Fruit fly (Drosophila melanogaster) whole organism, embryonic: ENCODE data around the gene CG46059.
A peak's percentile ranks its signal among the peaks of the same experiment; 100 is the strongest.

ENCODE experiments used
- Ada2b ChIP-seq: fragments of 200-800 bp; sonication (Bioruptor generic); IDR thresholded peaks from 2 replicates; pipeline ENCODE4 v1.3.6; 2022; ENCODE audit warnings: missing biosample characterization, missing genetic modification characterization
- CG10321 ChIP-seq: fragments of 200-800 bp; sonication (Bioruptor generic); IDR thresholded peaks from 2 replicates; pipeline ENCODE4 v1.3.6; 2022; ENCODE audit warnings: missing biosample characterization, missing genetic modification characterization
- CG10654 ChIP-seq: fragments of 200-800 bp; sonication (Bioruptor generic); optimal IDR thresholded peaks from 2 replicates; lab custom pipeline; 2016; ENCODE audit warnings: missing biosample characterization, missing genetic modification characterization
- CG11093 ChIP-seq: fragments of 200-800 bp; sonication (Bioruptor generic); IDR thresholded peaks from 3 replicates; pipeline ENCODE4 v1.3.6; 2022; ENCODE audit warnings: missing biosample characterization, missing genetic modification characterization
- CG12104 ChIP-seq: fragments of 200-800 bp; sonication (Bioruptor generic); optimal IDR thresholded peaks from 3 replicates; lab custom pipeline; 2016; ENCODE audit warnings: missing biosample characterization, missing genetic modification characterization
- CG12236 ChIP-seq: fragments of 200-800 bp; sonication (Bioruptor generic); optimal IDR thresholded peaks from 2 replicates; lab custom pipeline; 2016; ENCODE audit warnings: missing biosample characterization, missing genetic modification characterization
- CG13287 ChIP-seq: fragments of 200-800 bp; sonication (Bioruptor generic); IDR thresholded peaks from 2 replicates; pipeline ENCODE4 v1.3.6; 2022; ENCODE audit warnings: missing biosample characterization, missing genetic modification characterization; ENCODE audit not compliant: partially characterized antibody
- CG14441 ChIP-seq: fragments of 200-800 bp; sonication (Bioruptor generic); IDR thresholded peaks from 2 replicates; pipeline ENCODE4 v1.3.6; 2022; ENCODE audit warnings: missing biosample characterization, missing genetic modification characterization
- CG15269 ChIP-seq: fragments of 200-800 bp; sonication (Bioruptor generic); optimal IDR thresholded peaks from 2 replicates; lab custom pipeline; 2018; ENCODE audit warnings: missing biosample characterization, mild to moderate bottlenecking, missing genetic modification characterization, moderate library complexity
- CG15601 ChIP-seq: fragments of 200-800 bp; sonication (Bioruptor generic); optimal IDR thresholded peaks from 3 replicates; lab custom pipeline; 2019; ENCODE audit warnings: missing biosample characterization, mild to moderate bottlenecking, missing genetic modification characterization, moderate library complexity
- CG1647 ChIP-seq: fragments of 200-800 bp; sonication (Bioruptor generic); optimal IDR thresholded peaks from 3 replicates; lab custom pipeline; 2016; ENCODE audit warnings: missing biosample characterization, missing genetic modification characterization
- CG17612 ChIP-seq: fragments of 200-800 bp; sonication (Bioruptor generic); IDR thresholded peaks from 2 replicates; pipeline ENCODE4 v1.3.6; 2022; ENCODE audit warnings: missing biosample characterization, missing genetic modification characterization
- CG17802 ChIP-seq: fragments of 200-800 bp; sonication (Bioruptor generic); optimal IDR thresholded peaks from 2 replicates; lab custom pipeline; 2018; ENCODE audit warnings: missing biosample characterization, mild to moderate bottlenecking, missing genetic modification characterization, moderate library complexity
- CG2875 ChIP-seq: fragments of 200-800 bp; sonication (Bioruptor generic); optimal IDR thresholded peaks from 2 replicates; lab custom pipeline; 2017; ENCODE audit warnings: missing biosample characterization, mild to moderate bottlenecking, missing genetic modification characterization, missing genetic modification reagents
- CG33557 ChIP-seq: fragments of 200-800 bp; sonication (Bioruptor generic); optimal IDR thresholded peaks from 2 replicates; lab custom pipeline; 2019; ENCODE audit warnings: missing biosample characterization, mild to moderate bottlenecking, missing genetic modification characterization, moderate library complexity
- CG3407 ChIP-seq: fragments of 200-800 bp; sonication (Bioruptor generic); optimal IDR thresholded peaks from 2 replicates; lab custom pipeline; 2018; ENCODE audit warnings: missing biosample characterization, mild to moderate bottlenecking, missing genetic modification characterization
- CG9727 ChIP-seq: fragments of 200-800 bp; sonication (Bioruptor generic); optimal IDR thresholded peaks from 3 replicates; lab custom pipeline; 2017; ENCODE audit warnings: missing biosample characterization, mild to moderate bottlenecking, missing genetic modification characterization
- CoRest ChIP-seq: fragments of 200-800 bp; sonication (Bioruptor generic); optimal IDR thresholded peaks from 3 replicates; lab custom pipeline; 2018; ENCODE audit warnings: missing biosample characterization, mild to moderate bottlenecking, missing genetic modification characterization, moderate library complexity
- Dll ChIP-seq: fragments of 200-800 bp; sonication (Bioruptor generic); IDR thresholded peaks from 4 replicates; pipeline ENCODE4 v1.3.6; 2022; ENCODE audit warnings: missing biosample characterization, missing genetic modification characterization; ENCODE audit not compliant: partially characterized antibody
- Doc3 ChIP-seq: fragments of 200-800 bp; sonication (Bioruptor generic); IDR thresholded peaks from 3 replicates; pipeline ENCODE4 v1.3.6; 2022; ENCODE audit warnings: missing biosample characterization, missing genetic modification characterization; ENCODE audit not compliant: partially characterized antibody
- Fer2 ChIP-seq: fragments of 200-800 bp; sonication (Bioruptor generic); optimal IDR thresholded peaks from 2 replicates; lab custom pipeline; 2018; ENCODE audit warnings: missing biosample characterization, mild to moderate bottlenecking, missing genetic modification characterization, moderate library complexity
- GATAe ChIP-seq: fragments of 200-800 bp; sonication (Bioruptor generic); conservative IDR thresholded peaks from 2 replicates; pipeline ENCODE4 v1.3.6; 2022; ENCODE audit warnings: missing biosample characterization, missing genetic modification characterization
- HmgD ChIP-seq: fragments of 200-800 bp; sonication (Bioruptor generic); optimal IDR thresholded peaks from 3 replicates; lab custom pipeline; 2016; ENCODE audit warnings: missing biosample characterization, missing genetic modification characterization
- Nf-YB ChIP-seq: fragments of 200-800 bp; sonication (Bioruptor generic); optimal IDR thresholded peaks from 3 replicates; lab custom pipeline; 2019; ENCODE audit warnings: missing biosample characterization, mild to moderate bottlenecking, missing genetic modification characterization, moderate library complexity
- Xrp1 ChIP-seq: fragments of 200-800 bp; sonication (Bioruptor generic); IDR thresholded peaks from 2 replicates; pipeline ENCODE4 v1.3.6; 2022; ENCODE audit warnings: missing biosample characterization, missing genetic modification characterization
- ac ChIP-seq: fragments of 200-800 bp; sonication (Bioruptor generic); optimal IDR thresholded peaks from 3 replicates; lab custom pipeline; 2017; ENCODE audit warnings: missing biosample characterization, mild to moderate bottlenecking, missing genetic modification characterization
- al ChIP-seq: fragments of 200-800 bp; sonication (Bioruptor generic); IDR thresholded peaks from 2 replicates; pipeline ENCODE4 v1.3.6; 2022; ENCODE audit warnings: missing biosample characterization, missing genetic modification characterization
- bsh ChIP-seq, 2 experiments: fragments of 200-800 bp; sonication (Bioruptor generic); optimal IDR thresholded peaks; 2 replicates each; lab custom pipeline; 2017 to 2018; ENCODE audit warnings: mild to moderate bottlenecking in 2 of 2, missing biosample characterization in 2 of 2, missing genetic modification characterization in 2 of 2, moderate library complexity in 1 of 2
- croc ChIP-seq: fragments of 200-800 bp; sonication (Bioruptor generic); conservative IDR thresholded peaks from 3 replicates; pipeline ENCODE4 v1.3.6; 2022; ENCODE audit warnings: missing biosample characterization, missing genetic modification characterization
- dmrt11E ChIP-seq: fragments of 200-800 bp; sonication (Bioruptor generic); optimal IDR thresholded peaks from 3 replicates; lab custom pipeline; 2018; ENCODE audit warnings: missing biosample characterization, mild to moderate bottlenecking, missing genetic modification characterization, moderate library complexity
- dysf ChIP-seq: fragments of 200-800 bp; sonication (Bioruptor generic); IDR thresholded peaks from 3 replicates; pipeline ENCODE4 v1.3.6; 2022; ENCODE audit warnings: missing biosample characterization, missing genetic modification characterization
- fd96Cb ChIP-seq: fragments of 200-800 bp; sonication (Bioruptor generic); optimal IDR thresholded peaks from 2 replicates; lab custom pipeline; 2018; ENCODE audit warnings: missing biosample characterization, mild to moderate bottlenecking, missing genetic modification characterization, moderate library complexity
- gem ChIP-seq: fragments of 200-800 bp; sonication (Bioruptor generic); optimal IDR thresholded peaks from 2 replicates; lab custom pipeline; 2019; ENCODE audit warnings: missing biosample characterization, mild to moderate bottlenecking, missing genetic modification characterization, moderate library complexity
- hth ChIP-seq: fragments of >200 bp; optimal IDR thresholded peaks from 2 replicates; lab custom pipeline; 2017; ENCODE audit warnings: inconsistent platforms
- ind ChIP-seq: fragments of 200-800 bp; sonication (Bioruptor generic); optimal IDR thresholded peaks from 3 replicates; lab custom pipeline; 2016; ENCODE audit warnings: missing biosample characterization, missing genetic modification characterization
- klu ChIP-seq: fragments of 200-800 bp; sonication (Bioruptor generic); IDR thresholded peaks from 2 replicates; pipeline ENCODE4 v1.3.6; 2022; ENCODE audit warnings: missing biosample characterization, missing genetic modification characterization
- lbe ChIP-seq: fragments of 200-800 bp; sonication (Bioruptor generic); optimal IDR thresholded peaks from 2 replicates; lab custom pipeline; 2016; ENCODE audit warnings: missing biosample characterization, mild to moderate bottlenecking, missing genetic modification characterization
- lilli ChIP-seq: fragments of 200-800 bp; sonication (Bioruptor generic); optimal IDR thresholded peaks from 3 replicates; lab custom pipeline; 2016; ENCODE audit warnings: missing biosample characterization, missing genetic modification characterization
- nmo ChIP-seq: fragments of 200-800 bp; sonication (Bioruptor generic); optimal IDR thresholded peaks from 2 replicates; lab custom pipeline; 2018; ENCODE audit warnings: missing biosample characterization, mild to moderate bottlenecking, missing genetic modification characterization, moderate library complexity
- onecut ChIP-seq: fragments of 200-800 bp; sonication (Bioruptor generic); IDR thresholded peaks from 2 replicates; pipeline ENCODE4 v1.3.6; 2022; ENCODE audit warnings: missing biosample characterization, missing genetic modification characterization
- phol ChIP-seq: fragments of 200-800 bp; sonication (Bioruptor generic); optimal IDR thresholded peaks from 3 replicates; lab custom pipeline; 2018; ENCODE audit warnings: missing biosample characterization, mild to moderate bottlenecking, missing genetic modification characterization, moderate library complexity
- pros ChIP-seq: fragments of 200-800 bp; sonication (Bioruptor generic); optimal IDR thresholded peaks from 3 replicates; lab custom pipeline; 2019; ENCODE audit warnings: missing biosample characterization, mild to moderate bottlenecking, missing genetic modification characterization, moderate library complexity
- repo ChIP-seq: fragments of 200-800 bp; sonication (Bioruptor generic); optimal IDR thresholded peaks from 2 replicates; lab custom pipeline; 2016; ENCODE audit warnings: missing biosample characterization, missing genetic modification characterization
- sc ChIP-seq, 3 experiments: fragments of >200 bp in 2 of 3; fragments of 200-800 bp in 1 of 3; sonication (Bioruptor generic) in 1 of 3; optimal IDR thresholded peaks; 2 replicates in 2 of 3; 3 replicates in 1 of 3; lab custom pipeline; 2017; ENCODE audit warnings: mild to moderate bottlenecking in 1 of 3, missing biosample characterization in 1 of 3, missing genetic modification characterization in 1 of 3, missing genetic modification reagents in 1 of 3
- shn ChIP-seq: fragments of 200-800 bp; sonication (Bioruptor generic); optimal IDR thresholded peaks from 3 replicates; lab custom pipeline; 2016; ENCODE audit warnings: missing biosample characterization, missing genetic modification characterization
- tap ChIP-seq: fragments of 200-800 bp; optimal IDR thresholded peaks from 3 replicates; lab custom pipeline; 2019; ENCODE audit warnings: missing biosample characterization, mild to moderate bottlenecking, missing genetic modification characterization, moderate library complexity
- vfl ChIP-seq: fragments of 200-800 bp; sonication (Bioruptor generic); optimal IDR thresholded peaks from 2 replicates; lab custom pipeline; 2016; ENCODE audit warnings: missing biosample characterization, missing genetic modification characterization

Gene CG46059

dm6 chr2L:19158679-19159551 is 24.7 kb downstream of the CG46059 start (continued):
- peak; percentile 41; the same call in 1 of the 3 replicates for TF ChIP-seq CG11093
- no peak for TF ChIP-seq sc (optimal IDR thresholded peaks at IDR 0.05; lab: Kevin White, UChicago)
- TF ChIP-seq sc (GFP tag; optimal IDR thresholded peaks at IDR 0.05; lab: Kevin White, UChicago), result peak; percentile 13
- peak; percentile 53 for TF ChIP-seq lilli (GFP tag; lab: Kevin White, UChicago)
- no peak for TF ChIP-seq CG12104 (GFP tag; lab: Kevin White, UChicago)
- TF ChIP-seq CG3407 (GFP tag; lab: Kevin White, UChicago), result peak; percentile 30
- no peak for TF ChIP-seq CG13287 (GFP tag; lab: Robert Waterston, UW)
- peak; percentile 13 for TF ChIP-seq CG15601 (tag; lab: Kevin White, UChicago)
- peak; percentile 26 for TF ChIP-seq CG15269 (tag; lab: Kevin White, UChicago)
- no peak for TF ChIP-seq Fer2 (tag; lab: Kevin White, UChicago)
- TF ChIP-seq CG17612 (GFP tag; lab: Robert Waterston, UW), result no peak
- TF ChIP-seq dmrt11E (tag; lab: Kevin White, UChicago), result peak; percentile 19
- peak; percentile 42 for TF ChIP-seq CG9727 (GFP tag; lab: Kevin White, UChicago)
- no peak for TF ChIP-seq CG10321 (GFP tag; lab: Robert Waterston, UW)
- peak; percentile 28; the same call in 1 of the 2 replicates for TF ChIP-seq Ada2b (GFP tag; lab: Robert Waterston, UW)
- no peak for TF ChIP-seq ac
- TF ChIP-seq nmo, result peak; percentile 20
- TF ChIP-seq onecut (GFP tag; lab: Robert Waterston, UW), result no peak
- no peak for TF ChIP-seq GATAe
- no peak for TF ChIP-seq Dll (GFP tag; lab: Robert Waterston, UW)
- peak; percentile 31; the same call in 1 of the 2 replicates for TF ChIP-seq CG14441 (GFP tag; lab: Robert Waterston, UW)
- TF ChIP-seq CG1647 (GFP tag; lab: Kevin White, UChicago), result peak; percentile 35
- TF ChIP-seq fd96Cb (tag; lab: Kevin White, UChicago), result peak; percentile 46
- TF ChIP-seq CG12236 (GFP tag; lab: Kevin White, UChicago), result peak; percentile 17
- peak; percentile 54; the same call in 2 of the 3 replicates for TF ChIP-seq dysf
- no peak for TF ChIP-seq hth (lab: Kevin White, UChicago)
- TF ChIP-seq tap, result peak; percentile 18
- TF ChIP-seq repo (GFP tag; lab: Kevin White, UChicago), result no peak
- TF ChIP-seq Xrp1, result peak; percentile 50; the same call in 1 of the 2 replicates
- peak; percentile 2 for TF ChIP-seq CoRest (tag; lab: Kevin White, UChicago)
- TF ChIP-seq phol, result peak; percentile 37
- peak; percentile 34 for TF ChIP-seq CG2875 (GFP tag; lab: Kevin White, UChicago)
- no peak for TF ChIP-seq CG17802 (tag; lab: Kevin White, UChicago)
- peak; percentile 56 for TF ChIP-seq gem (tag; lab: Kevin White, UChicago)
- TF ChIP-seq CG10654 (GFP tag; lab: Kevin White, UChicago), result peak; percentile 34
- TF ChIP-seq Nf-YB (GFP tag; lab: Kevin White, UChicago), result no peak
- TF ChIP-seq lbe (GFP tag; lab: Kevin White, UChicago), result peak; percentile 6
- no peak for TF ChIP-seq pros (GFP tag; lab: Kevin White, UChicago)
- no peak for TF ChIP-seq Doc3 (GFP tag; lab: Robert Waterston, UW)
- no peak for TF ChIP-seq HmgD (GFP tag; lab: Kevin White, UChicago)
- TF ChIP-seq bsh (GFP tag; optimal IDR thresholded peaks at IDR 0.05; lab: Kevin White, UChicago), result peak in 1 of 2 experiments; percentile 48
- TF ChIP-seq CG33557 (GFP tag; lab: Kevin White, UChicago), result peak; percentile 46
- 0 out of 2 replicates have a peak, but pooled peaks have one; percentile 12 for TF ChIP-seq klu (GFP tag; lab: Robert Waterston, UW)
- peak; percentile 27 for TF ChIP-seq shn
- peak; percentile 45; the same call in 1 of the 3 replicates for TF ChIP-seq croc
- TF ChIP-seq ind, result peak; percentile 58
- 0 out of 2 replicates have a peak, but pooled peaks have one; percentile 3 for TF ChIP-seq al
- peak; percentile 18 for TF ChIP-seq vfl (GFP tag; lab: Kevin White, UChicago)
